Fruit fly (Drosophila melanogaster): ENCODE data around the gene Meltrin.

Meltrin gene

dm6 chr3R:14714904-14715588 is 18.0 kb upstream of the Meltrin start (continued):
- TF ChIP-seq CG10462 (GFP tag; optimal IDR thresholded peaks at IDR 0.05) (peak; percentile 20), Elba2 (GFP tag; optimal IDR thresholded peaks at IDR 0.05) (no peak), sr (GFP tag; IDR thresholded peaks at IDR 0.05) (no peak), CG10654 (GFP tag; optimal IDR thresholded peaks at IDR 0.05) (no peak), croc (GFP tag; conservative IDR thresholded peaks at IDR 0.05) (peak; percentile 23; the same call in 2 of the 3 replicates), ken (GFP tag; IDR thresholded peaks at IDR 0.05) (0 out of 3 replicates have a peak, but pooled peaks have one; percentile 34), grau (tag; optimal IDR thresholded peaks at IDR 0.05) (peak; percentile 54), oc (tag; optimal IDR thresholded peaks at IDR 0.05) (peak; percentile 7), Rx (GFP tag; IDR thresholded peaks at IDR 0.05) (no peak), CG2199 (GFP tag; IDR thresholded peaks at IDR 0.05) (peak; percentile 52; the same call in 1 of the 3 replicates), CG6689 (GFP tag; IDR thresholded peaks at IDR 0.05) (peak; percentile 48), gce (GFP tag; IDR thresholded peaks at IDR 0.05) (peak; percentile 35; the same call in 1 of the 3 replicates), CG6791 (GFP tag; IDR thresholded peaks at IDR 0.05; ENCODE audit: partially characterized antibody) (0 out of 3 replicates have a peak, but pooled peaks have one; percentile 37), CG4854 (GFP tag; optimal IDR thresholded peaks at IDR 0.05) (peak; percentile 42), NFAT (GFP tag; IDR thresholded peaks at IDR 0.05) (no peak), btn (GFP tag; optimal IDR thresholded peaks at IDR 0.05) (no peak), CG12219 (GFP tag; optimal IDR thresholded peaks at IDR 0.05) (peak; percentile 21), CG30431 (GFP tag; optimal IDR thresholded peaks at IDR 0.05) (peak; percentile 7), CG14667 (GFP tag; IDR thresholded peaks at IDR 0.05) (no peak; the same call in 1 of the 2 replicates), her (GFP tag; optimal IDR thresholded peaks at IDR 0.05) (no peak), CG14050 (GFP tag; IDR thresholded peaks at IDR 0.05) (no peak), H2.0 (GFP tag; IDR thresholded peaks at IDR 0.05) (no peak), amos (GFP tag; IDR thresholded peaks at IDR 0.05; ENCODE audit: partially characterized antibody) (no peak), CG11247 (GFP tag; IDR thresholded peaks at IDR 0.05) (no peak), CG3163 (GFP tag; optimal IDR thresholded peaks at IDR 0.05) (no peak), CHES-1-like (GFP tag; optimal IDR thresholded peaks at IDR 0.05) (no peak), CG10209 (GFP tag; optimal IDR thresholded peaks at IDR 0.05) (no peak), Dbx (GFP tag; IDR thresholded peaks at IDR 0.05) (no peak), Hmr (GFP tag; optimal IDR thresholded peaks at IDR 0.05) (no peak), CG18476 (GFP tag; optimal IDR thresholded peaks at IDR 0.05) (peak; percentile 15), dm (GFP tag; optimal IDR thresholded peaks at IDR 0.05) (no peak), CG13424 (tag; optimal IDR thresholded peaks at IDR 0.05) (peak; percentile 35), eve (GFP tag; optimal IDR thresholded peaks at IDR 0.05) (peak in 1 of 2 experiments; percentile 78), CG7963 (GFP tag; IDR thresholded peaks at IDR 0.05; ENCODE audit: partially characterized antibody) (no peak), CG11504 (tag; optimal IDR thresholded peaks at IDR 0.05) (peak; percentile 79), sens (GFP tag) (peak; percentile 90), Adf1 (GFP tag; IDR thresholded peaks at IDR 0.05) (no peak), Gsc (GFP tag; IDR thresholded peaks at IDR 0.05) (no peak), CG7786 (GFP tag; optimal IDR thresholded peaks at IDR 0.05) (no peak), tin (GFP tag; optimal IDR thresholded peaks at IDR 0.05) (no peak), zen (tag; optimal IDR thresholded peaks at IDR 0.05) (peak; percentile 31), CG14860 (GFP tag; IDR thresholded peaks at IDR 0.05; ENCODE audit: partially characterized antibody) (no peak), Pdp1 (GFP tag; optimal IDR thresholded peaks at IDR 0.05) (peak; percentile 5 to 44), fd64A (GFP tag; optimal IDR thresholded peaks at IDR 0.05) (no peak), Oaz (GFP tag; IDR thresholded peaks at IDR 0.05) (no peak), pzg (GFP tag; optimal IDR thresholded peaks at IDR 0.05) (no peak), CG15601 (tag; optimal IDR thresholded peaks at IDR 0.05) (peak; percentile 29), nerfin-1 (tag; optimal IDR thresholded peaks at IDR 0.05) (peak; percentile 36), CG7357 (GFP tag; IDR thresholded peaks at IDR 0.05) (no peak), gcm2 (GFP tag; optimal IDR thresholded peaks at IDR 0.05) (peak; percentile 2)

Measured in whole organism, embryonic.